Worm (Caenorhabditis elegans) whole organism, mixed stage, embryonic: Measurements from ENCODE around the gene abch-1.

ENCODE experiments used
- M03D4.4 ChIP-seq: sonication (generic microtip); optimal IDR thresholded peaks from 2 replicates; lab custom pipeline; 2017; ENCODE audit warnings: mild to moderate bottlenecking, missing genetic modification characterization, missing compliant biosample characterization
- blmp-1 ChIP-seq: fragments of 150-350 bp; optimal IDR thresholded peaks from 2 replicates; lab custom pipeline; 2014; ENCODE audit warnings: missing biosample characterization, missing genetic modification characterization
- ces-1 ChIP-seq: fragments of 150-350 bp; optimal IDR thresholded peaks from 2 replicates; lab custom pipeline; 2014; ENCODE audit warnings: missing biosample characterization, missing genetic modification reagents, missing genetic modification characterization
- elt-1 ChIP-seq: sonication (generic microtip); optimal IDR thresholded peaks from 2 replicates; lab custom pipeline; 2017; ENCODE audit warnings: missing genetic modification characterization, mild to moderate bottlenecking, missing compliant biosample characterization, antibody characterized with exemption, moderate library complexity, borderline replicate concordance; ENCODE audit not compliant: insufficient read depth
- elt-3 ChIP-seq: fragments of 150-350 bp; optimal IDR thresholded peaks from 2 replicates; lab custom pipeline; 2014; ENCODE audit warnings: missing biosample characterization, missing genetic modification characterization
- lin-13 ChIP-seq: fragments of 150-350 bp; optimal IDR thresholded peaks from 2 replicates; lab custom pipeline; 2014; ENCODE audit warnings: missing biosample characterization, missing genetic modification characterization
- mep-1 ChIP-seq: fragments of 150-350 bp; optimal IDR thresholded peaks from 2 replicates; lab custom pipeline; 2017; ENCODE audit warnings: missing biosample characterization, missing genetic modification reagents, missing genetic modification characterization, inconsistent platforms
- nhr-2 ChIP-seq: fragments of 150-350 bp; optimal IDR thresholded peaks from 2 replicates; lab custom pipeline; 2014; ENCODE audit warnings: missing biosample characterization, missing genetic modification characterization

ce11 chrII:6486344-6486743, 45.1 kb downstream of the abch-1 start:
- TF ChIP-seq elt-3 (tag; lab: Kevin White, UChicago) (no peak), blmp-1 (tag; lab: Kevin White, UChicago) (no peak), mep-1 (tag; lab: Kevin White, UChicago) (no peak), elt-1 (tag; lab: Kevin White, UChicago) (no peak), nhr-2 (tag; lab: Kevin White, UChicago) (no peak), ces-1 (no peak), M03D4.4 (tag; lab: Kevin White, UChicago) (no peak), lin-13 (no peak)
